Fruit fly (Drosophila melanogaster): ENCODE results near the gene CG43074.

The CG43074 gene

DNA sequence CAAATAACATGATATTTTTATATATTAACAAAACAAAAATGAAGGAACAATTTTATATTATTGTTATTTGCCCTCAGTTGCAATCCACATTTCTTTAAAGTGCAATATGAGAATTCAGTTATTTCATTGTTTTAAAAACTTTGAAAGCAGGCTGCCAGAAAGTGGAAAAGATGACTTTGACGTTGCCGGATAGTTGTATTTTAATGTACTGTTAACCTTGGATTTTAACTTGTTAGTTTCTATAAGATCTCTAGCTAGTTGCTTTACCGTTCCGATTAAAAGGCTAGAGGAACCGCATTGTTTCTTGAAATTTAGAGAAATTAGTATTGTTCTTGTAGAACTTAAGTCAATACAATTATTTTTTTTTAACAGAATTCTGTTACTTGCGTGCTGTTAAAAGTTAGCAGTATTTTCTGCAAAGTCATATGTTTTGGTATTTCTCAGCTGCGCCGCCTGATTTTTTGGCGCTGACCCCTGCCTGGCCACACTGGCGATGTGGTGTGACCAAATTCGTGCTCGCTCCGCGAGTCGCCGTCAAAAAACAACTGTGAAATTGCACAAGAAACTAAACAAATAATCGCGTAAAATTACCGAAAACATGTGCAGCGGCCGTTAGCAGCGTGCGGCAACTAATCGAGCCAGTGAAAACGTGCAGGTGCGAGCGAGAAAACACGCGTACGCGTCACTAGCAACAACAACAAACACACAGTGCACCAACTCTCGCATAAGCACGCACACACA is 31.0 kb upstream of the CG43074 start, which contains the start of gene Eip63E (continued):
- TF ChIP-seq sr (GFP tag; IDR thresholded peaks at IDR 0.05) (no peak), gce (GFP tag; IDR thresholded peaks at IDR 0.05) (0 out of 3 replicates have a peak, but pooled peaks have one; percentile 11), nmo (GFP tag; optimal IDR thresholded peaks at IDR 0.05) (peak; percentile 43), Myb (GFP tag; optimal IDR thresholded peaks at IDR 0.05) (peak; percentile 93), Atf6 (GFP tag; IDR thresholded peaks at IDR 0.05) (peak; percentile 26; the same call in 1 of the 2 replicates), CG1647 (GFP tag; optimal IDR thresholded peaks at IDR 0.05) (no peak), cg (GFP tag; optimal IDR thresholded peaks at IDR 0.05) (peak; percentile 98), wdn (GFP tag; IDR thresholded peaks at IDR 0.05) (no peak), CG14965 (GFP tag; optimal IDR thresholded peaks at IDR 0.05; ENCODE audit: borderline replicate concordance) (no peak), mld (GFP tag; IDR thresholded peaks at IDR 0.05; ENCODE audit: partially characterized antibody) (no peak), CG17359 (tag; optimal IDR thresholded peaks at IDR 0.05) (peak; percentile 64), CG16813 (GFP tag; IDR thresholded peaks at IDR 0.05; ENCODE audit: partially characterized antibody) (0 out of 3 replicates have a peak, but pooled peaks have one; percentile 41), z (GFP tag; IDR thresholded peaks at IDR 0.05) (no peak), Taf1 (GFP tag; IDR thresholded peaks at IDR 0.05) (no peak), Hand (GFP tag; optimal IDR thresholded peaks at IDR 0.05) (no peak), CG10462 (GFP tag; optimal IDR thresholded peaks at IDR 0.05) (no peak), Max (GFP tag; optimal IDR thresholded peaks at IDR 0.05) (peak; percentile 2), D (optimal IDR thresholded peaks at IDR 0.05) (no peak), D (GFP tag; optimal IDR thresholded peaks at IDR 0.05) (no peak), CG11398 (GFP tag; optimal IDR thresholded peaks at IDR 0.05) (no peak), NC2β (GFP tag; optimal IDR thresholded peaks at IDR 0.05) (peak; percentile 8), HLH54F (GFP tag; optimal IDR thresholded peaks at IDR 0.05) (no peak), knrl (GFP tag; IDR thresholded peaks at IDR 0.05; ENCODE audit: partially characterized antibody) (peak; percentile 51; the same call in 1 of the 3 replicates), corto (GFP tag; optimal IDR thresholded peaks at IDR 0.05) (no peak), D19B (GFP tag; optimal IDR thresholded peaks at IDR 0.05) (no peak), HLH3B (GFP tag; IDR thresholded peaks at IDR 0.05) (no peak), CG3995 (GFP tag; optimal IDR thresholded peaks at IDR 0.05) (no peak), CG8359 (GFP tag; optimal IDR thresholded peaks at IDR 0.05; ENCODE audit: borderline replicate concordance) (peak; percentile 39), CG11560 (tag; IDR thresholded peaks at IDR 0.05) (no peak), Bdp1 (GFP tag; optimal IDR thresholded peaks at IDR 0.05) (no peak), dpn (GFP tag; optimal IDR thresholded peaks at IDR 0.05) (no peak), CG34422 (GFP tag; IDR thresholded peaks at IDR 0.05) (peak; percentile 81; the same call in 2 of the 3 replicates), Atf-2 (GFP tag; optimal IDR thresholded peaks at IDR 0.05) (no peak), sima (GFP tag; optimal IDR thresholded peaks at IDR 0.05) (no peak), Ssrp (tag; optimal IDR thresholded peaks at IDR 0.05) (no peak), MBD-R2 (GFP tag; IDR thresholded peaks at IDR 0.05) (peak; percentile 70), Sry-δ (GFP tag; optimal IDR thresholded peaks at IDR 0.05) (peak; percentile 22), Stat92E (GFP tag; optimal IDR thresholded peaks at IDR 0.05) (peak in 1 of 3 experiments; percentile 3), sisA (GFP tag; IDR thresholded peaks at IDR 0.05) (no peak), CG4617 (GFP tag; optimal IDR thresholded peaks at IDR 0.05; ENCODE audit: borderline replicate concordance) (peak; percentile 87), CG18599 (GFP tag; optimal IDR thresholded peaks at IDR 0.05) (no peak), h (optimal IDR thresholded peaks at IDR 0.05) (no peak), az2 (GFP tag; optimal IDR thresholded peaks at IDR 0.05) (no peak), Asciz (GFP tag; optimal IDR thresholded peaks at IDR 0.05) (no peak), br (optimal IDR thresholded peaks at IDR 0.05) (no peak), CG33557 (GFP tag; optimal IDR thresholded peaks at IDR 0.05) (no peak), vvl (GFP tag; IDR thresholded peaks at IDR 0.05) (0 out of 2 replicates have a peak, but pooled peaks have one; percentile 46), CG13624 (GFP tag; optimal IDR thresholded peaks at IDR 0.05) (no peak), CG3726 (GFP tag; IDR thresholded peaks at IDR 0.05) (no peak), psq (GFP tag; optimal IDR thresholded peaks at IDR 0.05) (no peak)
